Worm (Caenorhabditis elegans) whole organism, L3 larva: ENCODE data around the gene C07H6.2.

Experiments
- ceh-16 ChIP-seq: sonication (generic microtip); optimal IDR thresholded peaks from 2 replicates; lab custom pipeline; 2017; ENCODE audit warnings: missing biosample characterization, missing genetic modification characterization
- lin-39 ChIP-seq: fragments of 150-350 bp; optimal IDR thresholded peaks from 2 replicates; lab custom pipeline; 2018; ENCODE audit warnings: missing biosample characterization, missing genetic modification reagents, missing genetic modification characterization
- mdl-1 ChIP-seq: fragments of 150-350 bp; optimal IDR thresholded peaks from 2 replicates; lab custom pipeline; 2014; ENCODE audit warnings: missing biosample characterization, missing genetic modification characterization
- pha-4 ChIP-seq: fragments of 150-350 bp; optimal IDR thresholded peaks from 2 replicates; lab custom pipeline; 2014; ENCODE audit warnings: missing biosample characterization, missing genetic modification reagents, missing genetic modification characterization
- tbx-2 ChIP-seq: sonication (generic microtip); optimal IDR thresholded peaks from 2 replicates; lab custom pipeline; 2016; ENCODE audit warnings: mild to moderate bottlenecking, missing genetic modification characterization, missing compliant biosample characterization
- zag-1 ChIP-seq: fragments of 150-350 bp; optimal IDR thresholded peaks from 2 replicates; lab custom pipeline; 2014; ENCODE audit warnings: missing biosample characterization, missing genetic modification characterization

- TF ChIP-seq ceh-16 (tag; lab: Kevin White, UChicago) = no peak
- TF ChIP-seq tbx-2 = no peak
- no peak for TF ChIP-seq lin-39 (tag; lab: Kevin White, UChicago)
- no peak for TF ChIP-seq zag-1 (tag; lab: Kevin White, UChicago)
- no peak for TF ChIP-seq mdl-1 (tag; lab: Kevin White, UChicago)
- TF ChIP-seq pha-4 (tag; lab: Kevin White, UChicago) = no peak
These were observed 45.3 kb downstream of the C07H6.2 start, which contains the start of gene ttr-32 for ce11 chrIII:7566098-7566497.
